1 fruit fly cellular context compared by ENCODE assay signal in genomic region chrX:15867863-15868262, dm6.
TF ChIP-seq lines count a peak whose summit lies in the region.

Gene Gapdh2, plus strand, starts transcription at chrX:15868145.

TF ChIP-seq in whole organism, embryonic, 481 proteins besides CTCF, POLR2A, EP300 and RAD21 (continued from another document and continues in another):
- TF ChIP-seq crol (GFP tag; IDR thresholded peaks at IDR 0.05; lab: Robert Waterston, UW) (no peak; the same call in 1 of the 2 replicates), GATAe (GFP tag; conservative IDR thresholded peaks at IDR 0.05; lab: Robert Waterston, UW) (peak; percentile 95), H2.0 (GFP tag; IDR thresholded peaks at IDR 0.05; lab: Robert Waterston, UW) (peak; percentile 99), CG11696 (GFP tag; IDR thresholded peaks at IDR 0.05; lab: Robert Waterston, UW) (peak; percentile 97), hth (optimal IDR thresholded peaks at IDR 0.05; lab: Kevin White, UChicago) (no peak), prd (optimal IDR thresholded peaks at IDR 0.05; lab: Kevin White, UChicago) (no peak), prd (GFP tag; IDR thresholded peaks at IDR 0.05; lab: Robert Waterston, UW) (peak; percentile 98), C15 (GFP tag; IDR thresholded peaks at IDR 0.05; lab: Robert Waterston, UW) (peak; percentile 98), stc (GFP tag; IDR thresholded peaks at IDR 0.05; lab: Robert Waterston, UW) (peak; percentile 99), BEAF-32 (GFP tag; optimal IDR thresholded peaks at IDR 0.05; lab: Kevin White, UChicago) (peak; percentile 38), CG7987 (GFP tag; optimal IDR thresholded peaks at IDR 0.05; lab: Kevin White, UChicago) (peak; percentile 98), hbn (GFP tag; IDR thresholded peaks at IDR 0.05; lab: Robert Waterston, UW; ENCODE audit: partially characterized antibody) (no peak), CG7556 (GFP tag; optimal IDR thresholded peaks at IDR 0.05; lab: Kevin White, UChicago) (peak; percentile 100), CG3726 (GFP tag; IDR thresholded peaks at IDR 0.05; lab: Robert Waterston, UW) (peak; percentile 97; the same call in 1 of the 3 replicates), pfk (GFP tag; optimal IDR thresholded peaks at IDR 0.05; lab: Kevin White, UChicago) (peak; percentile 88), CG6765 (GFP tag; optimal IDR thresholded peaks at IDR 0.05; lab: Kevin White, UChicago) (peak; percentile 100), CG3281 (GFP tag; optimal IDR thresholded peaks at IDR 0.05; lab: Kevin White, UChicago) (peak; percentile 100), tx (GFP tag; optimal IDR thresholded peaks at IDR 0.05; lab: Kevin White, UChicago) (peak; percentile 94), CG8765 (GFP tag; IDR thresholded peaks at IDR 0.05; lab: Robert Waterston, UW) (peak; percentile 94; the same call in 1 of the 2 replicates), Hsf (GFP tag; optimal IDR thresholded peaks at IDR 0.05; lab: Kevin White, UChicago) (peak; percentile 98), tll (GFP tag; optimal IDR thresholded peaks at IDR 0.05; lab: Kevin White, UChicago) (peak in 1 of 2 experiments; percentile 57), fru (optimal IDR thresholded peaks at IDR 0.05; lab: Kevin White, UChicago) (no peak), CG12236 (GFP tag; optimal IDR thresholded peaks at IDR 0.05; lab: Kevin White, UChicago) (peak; percentile 94), Aef1 (GFP tag; IDR thresholded peaks at IDR 0.05; lab: Robert Waterston, UW) (peak; percentile 98), dmrt11E (tag; optimal IDR thresholded peaks at IDR 0.05; lab: Kevin White, UChicago) (peak; percentile 66), danr (GFP tag; IDR thresholded peaks at IDR 0.05; lab: Robert Waterston, UW) (peak; percentile 98; the same call in 1 of the 2 replicates), NK7.1 (GFP tag; optimal IDR thresholded peaks at IDR 0.05; lab: Kevin White, UChicago) (peak; percentile 97), kah (GFP tag; optimal IDR thresholded peaks at IDR 0.05; lab: Kevin White, UChicago) (peak; percentile 99), CG8359 (GFP tag; optimal IDR thresholded peaks at IDR 0.05; lab: Kevin White, UChicago; ENCODE audit: borderline replicate concordance) (peak; percentile 93), CG11695 (GFP tag; IDR thresholded peaks at IDR 0.05; lab: Robert Waterston, UW) (peak; percentile 100), crp (GFP tag; optimal IDR thresholded peaks at IDR 0.05; lab: Kevin White, UChicago) (peak; percentile 7 to 74), ab (GFP tag; optimal IDR thresholded peaks at IDR 0.05; lab: Kevin White, UChicago) (peak; percentile 88), schlank (tag; optimal IDR thresholded peaks at IDR 0.05; lab: Kevin White, UChicago) (peak; percentile 99), CG34376 (GFP tag; optimal IDR thresholded peaks at IDR 0.05; lab: Kevin White, UChicago) (peak; percentile 100), CG4424 (GFP tag; optimal IDR thresholded peaks at IDR 0.05; lab: Kevin White, UChicago) (peak; percentile 99), Hmr (GFP tag; optimal IDR thresholded peaks at IDR 0.05; lab: Kevin White, UChicago) (peak; percentile 100), so (GFP tag; IDR thresholded peaks at IDR 0.05; lab: Robert Waterston, UW) (peak; percentile 100), psq (GFP tag; optimal IDR thresholded peaks at IDR 0.05; lab: Kevin White, UChicago) (peak; percentile 93), Drgx (GFP tag; IDR thresholded peaks at IDR 0.05; lab: Robert Waterston, UW) (peak; percentile 100), ind (GFP tag; optimal IDR thresholded peaks at IDR 0.05; lab: Kevin White, UChicago) (peak; percentile 98), CG30403 (GFP tag; optimal IDR thresholded peaks at IDR 0.05; lab: Kevin White, UChicago) (peak; percentile 99), CG6854 (GFP tag; optimal IDR thresholded peaks at IDR 0.05; lab: Kevin White, UChicago) (peak; percentile 100), CG31441 (GFP tag; IDR thresholded peaks at IDR 0.05; lab: Robert Waterston, UW) (peak; percentile 100), grau (tag; optimal IDR thresholded peaks at IDR 0.05; lab: Kevin White, UChicago) (peak; percentile 99), Oli (tag; optimal IDR thresholded peaks at IDR 0.05; lab: Kevin White, UChicago) (peak; percentile 99), Fer3 (tag; optimal IDR thresholded peaks at IDR 0.05; lab: Kevin White, UChicago) (peak; percentile 100), D19B (GFP tag; optimal IDR thresholded peaks at IDR 0.05; lab: Kevin White, UChicago) (peak; percentile 97), HHEX (GFP tag; optimal IDR thresholded peaks at IDR 0.05; lab: Kevin White, UChicago) (peak; percentile 100), esg (GFP tag; conservative IDR thresholded peaks at IDR 0.05; lab: Robert Waterston, UW) (peak; percentile 99), HmgD (GFP tag; optimal IDR thresholded peaks at IDR 0.05; lab: Kevin White, UChicago) (peak; percentile 68), peb (GFP tag; IDR thresholded peaks at IDR 0.05; lab: Robert Waterston, UW) (peak; percentile 95), chif (GFP tag; optimal IDR thresholded peaks at IDR 0.05; lab: Kevin White, UChicago) (peak; percentile 95 to 96), CG16863 (GFP tag; optimal IDR thresholded peaks at IDR 0.05; lab: Kevin White, UChicago) (peak; percentile 95), CG15479 (GFP tag; optimal IDR thresholded peaks at IDR 0.05; lab: Kevin White, UChicago) (peak; percentile 10), yki (optimal IDR thresholded peaks at IDR 0.05; lab: Kevin White, UChicago) (no peak), CG12659 (GFP tag; optimal IDR thresholded peaks at IDR 0.05; lab: Kevin White, UChicago) (peak; percentile 100), E2f1 (GFP tag; IDR thresholded peaks at IDR 0.05; lab: Robert Waterston, UW) (peak; percentile 99), CG2678 (tag; optimal IDR thresholded peaks at IDR 0.05; lab: Kevin White, UChicago) (peak; percentile 100), pros (GFP tag; optimal IDR thresholded peaks at IDR 0.05; lab: Kevin White, UChicago) (peak; percentile 96), CG1233 (GFP tag; optimal IDR thresholded peaks at IDR 0.05; lab: Kevin White, UChicago) (peak; percentile 99), slp2 (GFP tag; optimal IDR thresholded peaks at IDR 0.05; lab: Kevin White, UChicago) (peak; percentile 95), CG32767 (GFP tag; IDR thresholded peaks at IDR 0.05; lab: Robert Waterston, UW) (peak; percentile 99), klu (GFP tag; IDR thresholded peaks at IDR 0.05; lab: Robert Waterston, UW) (peak; percentile 97; the same call in 1 of the 2 replicates), ac (GFP tag; optimal IDR thresholded peaks at IDR 0.05; lab: Kevin White, UChicago) (peak; percentile 87), CG10209 (GFP tag; optimal IDR thresholded peaks at IDR 0.05; lab: Kevin White, UChicago) (peak; percentile 99), CG7357 (GFP tag; IDR thresholded peaks at IDR 0.05; lab: Robert Waterston, UW) (peak; percentile 94), en (GFP tag; optimal IDR thresholded peaks at IDR 0.05; lab: Kevin White, UChicago) (peak; percentile 96), amos (GFP tag; IDR thresholded peaks at IDR 0.05; lab: Robert Waterston, UW; ENCODE audit: partially characterized antibody) (no peak; the same call in 1 of the 2 replicates), Fer2 (tag; optimal IDR thresholded peaks at IDR 0.05; lab: Kevin White, UChicago) (peak; percentile 100), CrebB (tag; optimal IDR thresholded peaks at IDR 0.05; lab: Kevin White, UChicago) (peak; percentile 100), CG16813 (GFP tag; IDR thresholded peaks at IDR 0.05; lab: Robert Waterston, UW; ENCODE audit: partially characterized antibody) (no peak), sob (GFP tag; IDR thresholded peaks at IDR 0.05; lab: Robert Waterston, UW) (peak; percentile 99), p53 (GFP tag; optimal IDR thresholded peaks at IDR 0.05; lab: Kevin White, UChicago) (peak; percentile 77), CG10321 (GFP tag; IDR thresholded peaks at IDR 0.05; lab: Robert Waterston, UW) (peak; percentile 90), NFAT (GFP tag; IDR thresholded peaks at IDR 0.05; lab: Robert Waterston, UW) (peak; percentile 98), gt (GFP tag; IDR thresholded peaks at IDR 0.05; lab: Robert Waterston, UW) (no peak; the same call in none of the 2 replicates), Bteb2 (GFP tag; optimal IDR thresholded peaks at IDR 0.05; lab: Kevin White, UChicago) (peak; percentile 99), CG7928 (GFP tag; optimal IDR thresholded peaks at IDR 0.05; lab: Kevin White, UChicago) (peak; percentile 85), Myb (GFP tag; optimal IDR thresholded peaks at IDR 0.05; lab: Kevin White, UChicago) (peak; percentile 83), CG32772 (GFP tag; IDR thresholded peaks at IDR 0.05; lab: Robert Waterston, UW) (peak; percentile 98), CG7372 (GFP tag; IDR thresholded peaks at IDR 0.05; lab: Robert Waterston, UW) (peak; percentile 99), gsb (GFP tag; IDR thresholded peaks at IDR 0.05; lab: Robert Waterston, UW) (peak; percentile 99), CG18599 (GFP tag; optimal IDR thresholded peaks at IDR 0.05; lab: Kevin White, UChicago) (peak; percentile 100), CG17912 (GFP tag; optimal IDR thresholded peaks at IDR 0.05; lab: Kevin White, UChicago) (peak; percentile 100), CG6689 (GFP tag; IDR thresholded peaks at IDR 0.05; lab: Robert Waterston, UW) (peak; percentile 98), Camta (GFP tag; optimal IDR thresholded peaks at IDR 0.05; lab: Kevin White, UChicago) (peak; percentile 98), lilli (GFP tag; optimal IDR thresholded peaks at IDR 0.05; lab: Kevin White, UChicago) (peak; percentile 99), shn (GFP tag; optimal IDR thresholded peaks at IDR 0.05; lab: Kevin White, UChicago) (peak; percentile 85), ro (GFP tag; IDR thresholded peaks at IDR 0.05; lab: Robert Waterston, UW) (no peak; the same call in 1 of the 2 replicates), grn (GFP tag; optimal IDR thresholded peaks at IDR 0.05; lab: Kevin White, UChicago) (peak; percentile 91), Sin3A (optimal IDR thresholded peaks at IDR 0.05; lab: Kevin White, UChicago) (no peak), gcm2 (GFP tag; optimal IDR thresholded peaks at IDR 0.05; lab: Kevin White, UChicago) (peak; percentile 98), Mad (GFP tag; optimal IDR thresholded peaks at IDR 0.05; lab: Kevin White, UChicago) (peak; percentile 97), rib (GFP tag; IDR thresholded peaks at IDR 0.05; lab: Robert Waterston, UW) (peak; percentile 99), pum (GFP tag; optimal IDR thresholded peaks at IDR 0.05; lab: Kevin White, UChicago) (peak; percentile 93), CG2202 (tag; optimal IDR thresholded peaks at IDR 0.05; lab: Kevin White, UChicago) (peak; percentile 97), Side (GFP tag; optimal IDR thresholded peaks at IDR 0.05; lab: Kevin White, UChicago) (peak; percentile 96), ase (GFP tag; IDR thresholded peaks at IDR 0.05; lab: Robert Waterston, UW) (peak; percentile 99), jigr1 (GFP tag; IDR thresholded peaks at IDR 0.05; lab: Robert Waterston, UW) (no peak; the same call in 2 of the 3 replicates), CG8944 (GFP tag; optimal IDR thresholded peaks at IDR 0.05; lab: Kevin White, UChicago) (peak; percentile 93), CG4404 (GFP tag; IDR thresholded peaks at IDR 0.05; lab: Robert Waterston, UW) (peak; percentile 88), H15 (GFP tag; IDR thresholded peaks at IDR 0.05; lab: Robert Waterston, UW) (peak; percentile 97), CG31224 (GFP tag; IDR thresholded peaks at IDR 0.05; lab: Robert Waterston, UW) (peak; percentile 97), zen2 (GFP tag; IDR thresholded peaks at IDR 0.05; lab: Robert Waterston, UW; ENCODE audit: partially characterized antibody) (no peak), CG3065 (GFP tag; optimal IDR thresholded peaks at IDR 0.05; lab: Kevin White, UChicago) (peak; percentile 91), jing (GFP tag; optimal IDR thresholded peaks at IDR 0.05; lab: Kevin White, UChicago) (peak; percentile 95), caup (GFP tag; optimal IDR thresholded peaks at IDR 0.05; lab: Kevin White, UChicago; ENCODE audit: severe bottlenecking) (peak; percentile 100), CG30020 (tag; optimal IDR thresholded peaks at IDR 0.05; lab: Kevin White, UChicago) (peak; percentile 90), maf-S (GFP tag; optimal IDR thresholded peaks at IDR 0.05; lab: Kevin White, UChicago) (peak; percentile 96), row (GFP tag; IDR thresholded peaks at IDR 0.05; lab: Robert Waterston, UW) (peak; percentile 99), fu2 (GFP tag; optimal IDR thresholded peaks at IDR 0.05; lab: Kevin White, UChicago) (peak; percentile 94), Bgb (GFP tag; IDR thresholded peaks at IDR 0.05; lab: Robert Waterston, UW; ENCODE audit: partially characterized antibody) (0 out of 2 replicates have a peak, but pooled peaks have one; percentile 9), D (optimal IDR thresholded peaks at IDR 0.05; lab: Kevin White, UChicago) (no peak), D (GFP tag; optimal IDR thresholded peaks at IDR 0.05; lab: Kevin White, UChicago) (peak; percentile 98), HLH54F (GFP tag; optimal IDR thresholded peaks at IDR 0.05; lab: Kevin White, UChicago) (peak; percentile 96), CG2129 (GFP tag; IDR thresholded peaks at IDR 0.05; lab: Robert Waterston, UW; ENCODE audit: partially characterized antibody) (no peak), wor (GFP tag; IDR thresholded peaks at IDR 0.05; lab: Robert Waterston, UW) (peak; percentile 98), sr (GFP tag; IDR thresholded peaks at IDR 0.05; lab: Robert Waterston, UW) (no peak), nau (GFP tag; optimal IDR thresholded peaks at IDR 0.05; lab: Kevin White, UChicago) (peak; percentile 100), Sry-β (GFP tag; optimal IDR thresholded peaks at IDR 0.05; lab: Kevin White, UChicago) (peak; percentile 71), CG17385 (GFP tag; optimal IDR thresholded peaks at IDR 0.05; lab: Kevin White, UChicago) (peak; percentile 100), nmo (GFP tag; optimal IDR thresholded peaks at IDR 0.05; lab: Kevin White, UChicago) (peak; percentile 99), CG42726 (GFP tag; IDR thresholded peaks at IDR 0.05; lab: Robert Waterston, UW; ENCODE audit: partially characterized antibody) (no peak), CG34224 (GFP tag; IDR thresholded peaks at IDR 0.05; lab: Robert Waterston, UW; ENCODE audit: partially characterized antibody) (no peak), br (optimal IDR thresholded peaks at IDR 0.05; lab: Kevin White, UChicago) (no peak), Mrtf (GFP tag; IDR thresholded peaks at IDR 0.05; lab: Robert Waterston, UW) (peak; percentile 98), MESR4 (GFP tag; optimal IDR thresholded peaks at IDR 0.05; lab: Kevin White, UChicago) (peak; percentile 84), CG9876 (GFP tag; optimal IDR thresholded peaks at IDR 0.05; lab: Kevin White, UChicago) (peak; percentile 78), CG4328 (GFP tag; optimal IDR thresholded peaks at IDR 0.05; lab: Kevin White, UChicago) (peak; percentile 100), sug (tag; optimal IDR thresholded peaks at IDR 0.05; lab: Kevin White, UChicago) (peak; percentile 100)
